Worm (Caenorhabditis elegans): ENCODE measurements around the gene str-118.
A peak's percentile ranks its signal among the peaks of the same experiment; 100 is the strongest.

The str-118 gene

ce11 chrV:10051855-10052254 is at the start of gene str-118:
str-118 (plus strand) TSS chrV:10052155.
- no peak for TF ChIP-seq mdl-1 (tag; optimal IDR thresholded peaks at IDR 0.05)
- no peak for TF ChIP-seq alr-1 (tag; optimal IDR thresholded peaks at IDR 0.05)
- TF ChIP-seq Y55F3AM.14 (GFP tag; optimal IDR thresholded peaks at IDR 0.05): no peak
- no peak for TF ChIP-seq unc-39 (tag; optimal IDR thresholded peaks at IDR 0.05)

DNA sequence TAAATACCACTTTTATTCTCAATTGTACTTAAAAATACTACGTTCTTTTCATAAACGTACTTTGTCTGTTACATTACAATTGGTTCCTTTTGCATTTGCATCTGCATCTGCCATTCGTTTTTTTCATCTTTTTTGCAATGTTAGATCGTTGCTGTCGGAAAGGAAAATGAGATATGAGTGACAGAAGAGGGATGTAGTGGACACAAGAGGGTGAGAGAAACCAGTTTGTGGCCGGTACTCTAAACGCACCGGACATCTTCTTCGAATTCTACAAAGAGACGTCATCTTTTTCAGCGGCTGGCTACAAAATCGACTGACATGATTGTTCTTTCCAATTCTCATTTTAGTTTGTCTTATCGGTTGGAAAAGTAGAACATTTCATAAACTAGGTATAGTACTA is 49.2 kb upstream of the str-118 start:
- TF ChIP-seq crh-2 (tag; optimal IDR thresholded peaks at IDR 0.05) (peak; percentile 38), unc-62 (GFP tag; optimal IDR thresholded peaks at IDR 0.05) (no peak), zag-1 (tag; optimal IDR thresholded peaks at IDR 0.05) (no peak), nhr-25 (tag; optimal IDR thresholded peaks at IDR 0.05) (peak; percentile 60), nhr-6 (tag; optimal IDR thresholded peaks at IDR 0.05) (peak; percentile 41), Y55F3AM.14 (GFP tag; optimal IDR thresholded peaks at IDR 0.05) (no peak), nhr-12 (tag; optimal IDR thresholded peaks at IDR 0.05) (no peak), sma-9 (GFP tag; optimal IDR thresholded peaks at IDR 0.05) (peak; percentile 52), sma-9 (tag; optimal IDR thresholded peaks at IDR 0.05) (no peak), nhr-129 (tag; optimal IDR thresholded peaks at IDR 0.05) (peak; percentile 12), blmp-1 (tag; optimal IDR thresholded peaks at IDR 0.05; ENCODE audit: insufficient read depth) (peak; percentile 55)

DNA sequence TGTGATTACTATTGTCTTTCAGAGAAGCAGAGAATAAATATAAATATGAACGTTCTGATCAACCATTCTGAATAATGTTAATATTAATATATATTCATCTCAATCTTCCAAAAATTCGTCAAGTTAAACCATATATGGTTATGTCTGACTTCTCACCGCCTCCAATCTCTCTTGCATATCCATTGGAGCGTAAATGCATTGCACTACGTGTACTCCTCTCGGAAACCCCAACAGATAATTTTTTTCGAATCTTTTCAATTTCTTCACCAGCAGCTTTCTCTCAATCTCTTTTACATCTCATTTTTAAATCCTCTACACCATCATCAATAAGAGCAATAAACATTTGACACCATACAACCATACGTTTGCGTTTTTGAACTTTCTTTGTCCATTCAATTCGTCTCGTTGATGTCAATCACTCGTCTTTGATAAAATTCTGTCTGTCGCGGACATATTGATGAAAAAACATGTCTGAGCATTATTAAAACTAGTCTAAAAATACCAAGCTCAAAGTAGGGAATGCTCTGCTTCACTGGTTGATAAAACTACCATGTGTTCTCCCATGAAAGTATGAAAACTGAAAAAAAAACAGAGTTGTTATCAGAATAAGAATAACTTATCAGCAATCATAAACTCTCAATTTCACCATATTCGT is 48.5 kb upstream of the str-118 start:
- TF ChIP-seq dmd-4 (tag; optimal IDR thresholded peaks at IDR 0.05): no peak
- TF ChIP-seq nhr-129 (tag; optimal IDR thresholded peaks at IDR 0.05): peak; percentile 72
- TF ChIP-seq ceh-82 (tag; optimal IDR thresholded peaks at IDR 0.05): no peak
- peak; percentile 61 for TF ChIP-seq crh-2 (tag; optimal IDR thresholded peaks at IDR 0.05)
- TF ChIP-seq lin-13 (GFP tag; optimal IDR thresholded peaks at IDR 0.05): peak; percentile 70
- no peak for TF ChIP-seq blmp-1 (tag; optimal IDR thresholded peaks at IDR 0.05; ENCODE audit: insufficient read depth)
- peak; percentile 29 for TF ChIP-seq nhr-11 (tag; optimal IDR thresholded peaks at IDR 0.05)
- peak; percentile 52 for TF ChIP-seq sma-9 (GFP tag; optimal IDR thresholded peaks at IDR 0.05)
- TF ChIP-seq sma-9 (tag; optimal IDR thresholded peaks at IDR 0.05): no peak
- TF ChIP-seq elt-3 (tag; optimal IDR thresholded peaks at IDR 0.05): no peak
- peak; percentile 60 for TF ChIP-seq snpc-4 (tag; optimal IDR thresholded peaks at IDR 0.05)
- peak; percentile 14 for TF ChIP-seq zag-1 (tag; optimal IDR thresholded peaks at IDR 0.05)
- TF ChIP-seq ztf-4 (tag; optimal IDR thresholded peaks at IDR 0.05): no peak
- no peak for TF ChIP-seq mbf-1 (tag; optimal IDR thresholded peaks at IDR 0.05)
- TF ChIP-seq skn-1 (tag; optimal IDR thresholded peaks at IDR 0.05): no peak
- peak; percentile 69 for TF ChIP-seq sem-4 (tag; optimal IDR thresholded peaks at IDR 0.05)
- TF ChIP-seq alr-1 (tag; optimal IDR thresholded peaks at IDR 0.05): no peak
- no peak for TF ChIP-seq nhr-237 (tag; optimal IDR thresholded peaks at IDR 0.05)
- TF ChIP-seq egl-27 (tag; optimal IDR thresholded peaks at IDR 0.05): no peak
- no peak for TF ChIP-seq F13H6.1 (tag; optimal IDR thresholded peaks at IDR 0.05)
- peak; percentile 71 for TF ChIP-seq C34F6.9 (tag; optimal IDR thresholded peaks at IDR 0.05)
- TF ChIP-seq mab-5 (tag; optimal IDR thresholded peaks at IDR 0.05): peak; percentile 15
- TF ChIP-seq nhr-21 (tag; optimal IDR thresholded peaks at IDR 0.05): peak; percentile 1
- peak; percentile 87 for TF ChIP-seq unc-55 (GFP tag; optimal IDR thresholded peaks at IDR 0.05)
- TF ChIP-seq nhr-25 (tag; optimal IDR thresholded peaks at IDR 0.05): peak; percentile 38
- peak in 1 of 2 experiments; percentile 81 for TF ChIP-seq lsy-2 (tag; optimal IDR thresholded peaks at IDR 0.05)
- TF ChIP-seq ztf-1 (GFP tag; conservative IDR thresholded peaks at IDR 0.05): no peak
- no peak for TF ChIP-seq peb-1 (tag; optimal IDR thresholded peaks at IDR 0.05)
- TF ChIP-seq sma-3 (GFP tag; optimal IDR thresholded peaks at IDR 0.05): no peak

DNA sequence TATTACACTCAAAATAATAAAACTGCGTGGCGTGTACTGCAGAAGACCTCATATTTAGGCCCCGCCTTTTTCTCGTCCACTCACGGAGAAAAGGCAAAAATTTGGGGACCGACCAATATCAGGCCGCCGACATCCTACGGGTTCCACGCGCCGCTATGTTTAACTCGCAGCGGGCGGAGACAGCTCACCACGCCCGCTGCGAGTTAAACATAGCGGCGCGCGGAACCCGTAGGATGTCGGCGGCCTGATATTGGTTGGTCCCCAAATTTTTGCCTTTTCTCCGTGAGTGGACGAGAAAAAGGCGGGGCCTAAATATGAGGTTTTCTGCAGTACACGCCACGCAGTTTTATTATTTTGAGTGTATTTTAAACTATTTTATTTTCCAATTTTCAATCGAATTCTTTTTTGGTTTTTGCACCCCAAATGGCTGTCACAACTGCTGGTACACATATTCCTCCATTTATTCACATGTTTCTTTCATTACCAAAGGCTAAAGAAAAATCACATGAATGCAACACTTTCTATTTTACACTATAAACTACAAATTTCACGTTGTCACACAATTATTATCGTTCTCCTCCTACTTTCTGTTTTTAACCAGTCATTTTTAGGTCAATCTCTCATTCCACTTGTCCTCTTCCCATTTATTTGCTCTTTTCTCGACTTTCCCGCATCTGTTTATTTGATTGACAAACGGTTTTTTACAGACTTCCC is 47.8 kb upstream of the str-118 start, which contains the start of gene uda-1:
Gene uda-1 (plus strand): TSS at position 708 of the 714 bp plus-strand sequence.
- TF ChIP-seq blmp-1 (tag; optimal IDR thresholded peaks at IDR 0.05; ENCODE audit: insufficient read depth) (peak; percentile 61), crh-2 (tag; optimal IDR thresholded peaks at IDR 0.05) (peak; percentile 6)

Data from whole organism, L2 larva.